Worm (Caenorhabditis elegans) whole organism, L1 larva: ENCODE results near the gene Y53G8B.2.

ENCODE experiments used
- ceh-82 ChIP-seq, 3 experiments: fragments of 150-350 bp in 1 of 3; sonication (generic microtip) in 2 of 3; optimal IDR thresholded peaks; 2 replicates each; lab custom pipeline; 2014 to 2017; ENCODE audit warnings: missing biosample characterization in 3 of 3, missing genetic modification characterization in 3 of 3
- elt-2 ChIP-seq: sonication (generic microtip); optimal IDR thresholded peaks from 2 replicates; lab custom pipeline; 2016; ENCODE audit warnings: missing genetic modification characterization, mild to moderate bottlenecking, inconsistent platforms, missing compliant biosample characterization, missing genetic modification reagents
- nhr-11 ChIP-seq: fragments of 150-350 bp; optimal IDR thresholded peaks from 2 replicates; lab custom pipeline; 2014; ENCODE audit warnings: missing biosample characterization, missing genetic modification characterization
- nhr-12 ChIP-seq: sonication (generic microtip); optimal IDR thresholded peaks from 2 replicates; lab custom pipeline; 2017; ENCODE audit warnings: missing biosample characterization, missing genetic modification characterization
- nhr-76 ChIP-seq: sonication (generic microtip); optimal IDR thresholded peaks from 2 replicates; lab custom pipeline; 2017; ENCODE audit warnings: missing biosample characterization, missing genetic modification characterization
- pqm-1 ChIP-seq: sonication (generic microtip); optimal IDR thresholded peaks from 3 replicates; lab custom pipeline; 2017; ENCODE audit warnings: missing biosample characterization, missing genetic modification characterization
- tbx-2 ChIP-seq: sonication (generic microtip); optimal IDR thresholded peaks from 2 replicates; lab custom pipeline; 2016; ENCODE audit warnings: missing genetic modification characterization, missing compliant biosample characterization
- unc-62 ChIP-seq: fragments of 150-350 bp; optimal IDR thresholded peaks from 2 replicates; lab custom pipeline; 2014; ENCODE audit warnings: missing biosample characterization, missing genetic modification reagents, missing genetic modification characterization

- no peak for TF ChIP-seq nhr-11 (tag; lab: Kevin White, UChicago)
- TF ChIP-seq tbx-2 (tag; lab: Kevin White, UChicago), result no peak
- no peak for TF ChIP-seq nhr-12 (tag; lab: Kevin White, UChicago)
- TF ChIP-seq unc-62 (GFP tag; lab: Kevin White, UChicago), result no peak
- TF ChIP-seq pqm-1 (tag; lab: Kevin White, UChicago), result no peak
- TF ChIP-seq ceh-82 (tag; optimal IDR thresholded peaks at IDR 0.05; lab: Kevin White, UChicago), result no peak
- TF ChIP-seq elt-2 (tag; lab: Kevin White, UChicago), result peak; percentile 16
- no peak for TF ChIP-seq nhr-76 (tag; lab: Kevin White, UChicago)
These were observed 23.9 kb upstream of the Y53G8B.2 start for ce11 chrIII:3127613-3128012.
